Worm (Caenorhabditis elegans) whole organism, mixed stage, embryonic: ENCODE measurements around the gene R10E11.6.

Experiments used
- blmp-1 ChIP-seq: fragments of 150-350 bp; optimal IDR thresholded peaks from 2 replicates; lab custom pipeline; 2014; ENCODE audit warnings: missing biosample characterization, missing genetic modification characterization
- ceh-39 ChIP-seq: fragments of 150-350 bp; optimal IDR thresholded peaks from 2 replicates; lab custom pipeline; 2014; ENCODE audit warnings: missing biosample characterization, missing genetic modification characterization
- ces-1 ChIP-seq: fragments of 150-350 bp; optimal IDR thresholded peaks from 2 replicates; lab custom pipeline; 2014; ENCODE audit warnings: missing biosample characterization, missing genetic modification reagents, missing genetic modification characterization
- drap-1 ChIP-seq: fragments of 200-800 bp; sonication (Bioruptor generic); optimal IDR thresholded peaks from 3 replicates; lab custom pipeline; 2018; ENCODE audit warnings: mild to moderate bottlenecking, missing genetic modification characterization, missing compliant biosample characterization
- elt-1 ChIP-seq: sonication (generic microtip); optimal IDR thresholded peaks from 2 replicates; lab custom pipeline; 2017; ENCODE audit warnings: missing genetic modification characterization, mild to moderate bottlenecking, missing compliant biosample characterization, antibody characterized with exemption, moderate library complexity, borderline replicate concordance; ENCODE audit not compliant: insufficient read depth
- ham-2 ChIP-seq: fragments of 200-800 bp; sonication (Bioruptor generic); optimal IDR thresholded peaks from 2 replicates; lab custom pipeline; 2018; ENCODE audit warnings: mild to moderate bottlenecking, missing genetic modification characterization, missing compliant biosample characterization
- hlh-1 ChIP-seq: fragments of 150-350 bp; optimal IDR thresholded peaks from 2 replicates; lab custom pipeline; 2014; ENCODE audit warnings: missing biosample characterization, missing genetic modification reagents, missing genetic modification characterization
- lsy-2 ChIP-seq: fragments of 150-350 bp; optimal IDR thresholded peaks from 2 replicates; lab custom pipeline; 2014; ENCODE audit warnings: missing biosample characterization, missing genetic modification characterization
- nhr-12 ChIP-seq: fragments of 150-350 bp; optimal IDR thresholded peaks from 2 replicates; lab custom pipeline; 2014; ENCODE audit warnings: missing biosample characterization, missing genetic modification characterization
- nhr-2 ChIP-seq: fragments of 150-350 bp; optimal IDR thresholded peaks from 2 replicates; lab custom pipeline; 2014; ENCODE audit warnings: missing biosample characterization, missing genetic modification characterization
- nhr-237 ChIP-seq: fragments of 150-350 bp; optimal IDR thresholded peaks from 2 replicates; lab custom pipeline; 2014; ENCODE audit warnings: missing biosample characterization, missing genetic modification characterization
- nhr-28 ChIP-seq: fragments of 150-350 bp; optimal IDR thresholded peaks from 2 replicates; lab custom pipeline; 2014; ENCODE audit warnings: missing biosample characterization, missing genetic modification characterization
- sem-2 ChIP-seq: fragments of 200-800 bp; sonication (Bioruptor generic); optimal IDR thresholded peaks from 2 replicates; lab custom pipeline; 2018; ENCODE audit warnings: mild to moderate bottlenecking, missing genetic modification characterization, missing compliant biosample characterization
- sptf-1 ChIP-seq: sonication (generic microtip); optimal IDR thresholded peaks from 2 replicates; lab custom pipeline; 2017; ENCODE audit warnings: mild to moderate bottlenecking, missing genetic modification characterization, moderate library complexity, missing compliant biosample characterization
- unc-120 ChIP-seq: sonication (generic microtip); optimal IDR thresholded peaks from 2 replicates; lab custom pipeline; 2017; ENCODE audit warnings: missing genetic modification characterization, missing compliant biosample characterization; ENCODE audit not compliant: poor library complexity, severe bottlenecking
- ztf-11 ChIP-seq: fragments of 150-350 bp; optimal IDR thresholded peaks from 2 replicates; lab custom pipeline; 2014; ENCODE audit warnings: missing biosample characterization, missing genetic modification characterization

Gene R10E11.6

DNA sequence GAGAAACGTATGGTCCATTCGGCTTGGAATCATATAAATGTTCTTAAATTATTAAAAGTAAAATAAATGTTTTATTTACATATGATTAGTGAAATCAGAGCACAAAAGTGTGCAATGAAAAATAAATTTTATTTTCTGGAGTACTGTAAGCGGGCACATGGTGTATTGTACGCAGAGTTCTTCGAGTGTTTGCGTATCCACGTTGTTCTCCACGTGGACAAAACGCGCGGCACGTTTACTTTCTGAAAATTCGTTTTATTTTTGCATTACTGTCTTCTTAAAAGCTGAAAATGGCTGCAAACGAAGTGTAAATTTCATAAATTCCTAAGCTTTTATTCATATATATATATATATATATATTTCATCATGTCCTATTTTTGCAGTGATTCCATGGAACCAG lies 49.8 kb downstream of the R10E11.6 start:
- TF ChIP-seq hlh-1 (tag; lab: Kevin White, UChicago) (no peak), sptf-1 (tag; lab: Kevin White, UChicago) (no peak), blmp-1 (tag; lab: Kevin White, UChicago) (no peak), ham-2 (GFP tag; lab: Kevin White, UChicago) (no peak), unc-120 (tag; lab: Kevin White, UChicago) (no peak), ztf-11 (tag; lab: Kevin White, UChicago) (no peak)

DNA sequence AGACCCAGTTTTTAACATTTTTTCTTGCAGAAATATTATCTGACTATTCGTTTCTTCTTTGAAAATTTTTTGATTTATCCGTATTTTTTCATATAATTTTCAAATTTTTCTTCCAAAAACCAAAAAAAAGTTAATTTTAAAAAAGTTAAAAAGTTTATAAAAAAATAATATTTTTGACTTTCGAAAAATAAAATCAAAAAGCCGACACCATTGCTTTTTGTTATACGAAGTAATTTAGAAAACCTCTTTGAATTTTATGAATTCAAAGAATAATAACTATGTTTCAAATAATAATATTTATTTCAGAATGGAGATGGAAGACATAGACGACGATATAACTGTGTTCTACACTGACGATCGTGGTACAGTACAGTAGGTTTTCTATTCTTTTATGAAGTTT lies 52.1 kb downstream of the R10E11.6 start, which contains the start of gene K11H3.8:
Gene K11H3.8 (plus strand): TSS at position 301 of the 400 bp plus-strand sequence.
- TF ChIP-seq nhr-28 (tag; lab: Kevin White, UChicago) (no peak), drap-1 (no peak), ceh-39 (tag; lab: Kevin White, UChicago) (no peak), nhr-12 (tag; lab: Kevin White, UChicago) (no peak), elt-1 (no peak), sptf-1 (tag; lab: Kevin White, UChicago) (no peak), sem-2 (no peak), ztf-11 (tag; lab: Kevin White, UChicago) (no peak), hlh-1 (tag; lab: Kevin White, UChicago) (no peak), nhr-237 (tag; lab: Kevin White, UChicago) (no peak), ces-1 (GFP tag; lab: Kevin White, UChicago) (no peak), lsy-2 (tag; lab: Kevin White, UChicago) (no peak), nhr-2 (no peak)
- TF ChIP-seq, all 35 proteins: peak for 0
